Worm (Caenorhabditis elegans) whole organism, early embryonic: ENCODE measurements around the gene nas-38.

ENCODE experiments used
- B0310.2 ChIP-seq: sonication (generic microtip); optimal IDR thresholded peaks from 2 replicates; lab custom pipeline; 2016; ENCODE audit warnings: mild to moderate bottlenecking, missing genetic modification characterization, missing compliant biosample characterization
- F13C5.2 ChIP-seq: sonication (generic microtip); optimal IDR thresholded peaks from 2 replicates; lab custom pipeline; 2017; ENCODE audit warnings: mild to moderate bottlenecking, missing genetic modification characterization, inconsistent platforms, missing compliant biosample characterization
- aly-1 ChIP-seq: sonication (generic microtip); optimal IDR thresholded peaks from 2 replicates; lab custom pipeline; 2016; ENCODE audit warnings: missing genetic modification characterization, missing compliant biosample characterization
- ama-1 ChIP-seq: fragments of 150-350 bp; optimal IDR thresholded peaks from 2 replicates; lab custom pipeline; 2014
- flt-1 ChIP-seq: fragments of 200-800 bp; sonication (Bioruptor generic); IDR thresholded peaks from 2 replicates; pipeline ENCODE4 v1.3.6; 2022; ENCODE audit warnings: missing genetic modification characterization, missing compliant biosample characterization
- hmg-4 ChIP-seq: fragments of 200-800 bp; sonication (Bioruptor generic); optimal IDR thresholded peaks from 2 replicates; lab custom pipeline; 2018; ENCODE audit warnings: mild to moderate bottlenecking, missing genetic modification characterization, missing compliant biosample characterization
- hnd-1 ChIP-seq: sonication (generic microtip); optimal IDR thresholded peaks from 2 replicates; lab custom pipeline; 2016; ENCODE audit warnings: missing genetic modification characterization, missing compliant biosample characterization
- pes-1 ChIP-seq: fragments of 200-800 bp; sonication (Bioruptor generic); IDR thresholded peaks from 2 replicates; pipeline ENCODE4 v1.3.6; 2022; ENCODE audit warnings: missing genetic modification reagents, missing genetic modification characterization, missing compliant biosample characterization
- scrt-1 ChIP-seq: fragments of 200-800 bp; sonication (Bioruptor generic); IDR thresholded peaks from 2 replicates; pipeline ENCODE4 v1.3.6; 2022; ENCODE audit warnings: missing genetic modification characterization, missing compliant biosample characterization
- sea-1 ChIP-seq: fragments of 200-800 bp; sonication (Bioruptor generic); conservative IDR thresholded peaks from 2 replicates; pipeline ENCODE4 v1.3.6; 2022; ENCODE audit warnings: missing genetic modification characterization, missing compliant biosample characterization
- tbx-11 ChIP-seq: fragments of 200-800 bp; sonication (Bioruptor generic); IDR thresholded peaks from 2 replicates; pipeline ENCODE4 v1.3.6; 2022; ENCODE audit warnings: missing genetic modification characterization, missing compliant biosample characterization
- tra-4 ChIP-seq: sonication (generic microtip); optimal IDR thresholded peaks from 2 replicates; lab custom pipeline; 2017; ENCODE audit warnings: missing genetic modification characterization, missing compliant biosample characterization

DNA sequence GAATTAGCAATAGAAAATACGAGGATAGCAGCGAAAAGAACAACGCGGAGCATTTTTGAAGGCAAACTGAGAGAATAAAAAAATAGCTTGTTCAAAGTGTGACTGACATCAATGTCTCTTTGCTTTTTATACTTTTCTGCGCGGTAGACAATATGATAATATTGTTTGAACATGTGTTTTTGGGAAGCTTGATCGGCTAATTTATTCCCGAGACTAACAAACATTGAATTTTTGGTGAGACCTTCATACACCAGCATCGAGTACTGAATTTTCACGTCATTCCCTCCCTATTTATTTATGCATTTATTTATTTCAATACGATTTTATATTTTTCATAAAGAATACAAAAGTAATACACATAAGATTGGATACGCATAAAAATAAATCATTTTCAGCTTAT is 27.0 kb upstream of the nas-38 start, which contains the start of gene B0310.6:
- TF ChIP-seq hmg-4 (no peak), flt-1 (GFP tag; lab: Robert Waterston, UW) (no peak), pes-1 (GFP tag; lab: Robert Waterston, UW) (no peak), ama-1 (lab: Kevin White, UChicago) (no peak), F13C5.2 (no peak), B0310.2 (tag; lab: Kevin White, UChicago) (no peak), aly-1 (tag; lab: Kevin White, UChicago) (no peak), sea-1 (GFP tag; lab: Robert Waterston, UW) (no peak), tra-4 (tag; lab: Kevin White, UChicago) (no peak), hnd-1 (tag; lab: Kevin White, UChicago) (no peak), scrt-1 (GFP tag; lab: Robert Waterston, UW) (no peak), tbx-11 (GFP tag; lab: Robert Waterston, UW) (no peak)
